Fruit fly (Drosophila melanogaster): ENCODE results near the gene Nle.
A peak's percentile ranks its signal among the peaks of the same experiment; 100 is the strongest.

Nle gene

DNA sequence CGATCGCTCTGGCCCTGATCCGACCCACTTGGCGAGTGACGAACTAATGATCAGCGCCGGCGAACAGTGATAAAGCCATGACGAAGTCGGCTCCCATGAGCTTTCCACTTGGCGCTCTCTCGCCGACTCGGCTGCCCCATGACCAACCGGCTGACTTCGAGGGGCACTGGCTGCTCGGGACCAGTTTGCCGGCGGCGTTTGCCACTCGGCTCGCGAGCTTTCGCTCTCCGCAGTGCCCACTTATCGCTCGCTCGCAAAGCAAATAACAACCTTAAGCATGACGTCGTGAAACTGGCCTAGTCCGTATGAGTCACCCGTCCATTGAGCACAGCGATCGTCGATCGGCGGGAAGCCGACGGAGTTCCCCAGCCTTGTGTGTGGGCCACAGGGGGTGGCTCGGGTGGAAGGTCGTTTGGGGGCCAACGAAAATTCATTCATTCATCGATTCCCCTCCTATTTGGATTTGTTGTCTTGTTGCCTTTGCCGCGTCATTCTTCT is 15.4 kb downstream of the Nle start, which contains the start of gene Ets21C (continued):
- TF ChIP-seq CG6792 (GFP tag; optimal IDR thresholded peaks at IDR 0.05): no peak
- TF ChIP-seq CG10669 (GFP tag; optimal IDR thresholded peaks at IDR 0.05): no peak
- TF ChIP-seq Met (GFP tag; optimal IDR thresholded peaks at IDR 0.05): no peak
- TF ChIP-seq pdm3 (GFP tag; optimal IDR thresholded peaks at IDR 0.05): no peak
- TF ChIP-seq Sox102F (GFP tag; optimal IDR thresholded peaks at IDR 0.05): no peak
- TF ChIP-seq CG6854 (GFP tag; optimal IDR thresholded peaks at IDR 0.05): peak; percentile 92
- TF ChIP-seq spab (GFP tag; optimal IDR thresholded peaks at IDR 0.05): no peak
- TF ChIP-seq achi (GFP tag; optimal IDR thresholded peaks at IDR 0.05): peak; percentile 23

DNA sequence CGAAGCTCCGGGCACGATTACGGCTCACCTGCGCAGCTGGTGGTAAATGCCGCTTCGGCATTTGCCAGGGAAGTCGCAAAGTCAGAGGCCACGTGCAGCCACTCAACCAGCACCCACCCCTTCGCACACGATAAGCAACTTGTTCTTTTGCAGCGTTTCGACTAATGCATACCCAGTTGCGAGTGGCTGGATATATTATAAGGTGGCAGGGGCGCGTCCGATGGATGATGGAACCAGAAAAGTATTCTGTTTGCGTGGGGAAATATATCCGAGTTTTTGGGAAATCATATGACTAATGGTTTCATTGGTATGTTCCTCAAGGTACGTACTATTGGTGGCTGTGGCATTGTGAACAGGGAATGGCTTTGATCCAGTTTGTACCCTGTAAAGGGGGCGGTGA is 18.3 kb downstream of the Nle start:
- TF ChIP-seq Blimp-1 (GFP tag; optimal IDR thresholded peaks at IDR 0.05): no peak
- TF ChIP-seq Eip93F (GFP tag; optimal IDR thresholded peaks at IDR 0.05): no peak
- no peak for TF ChIP-seq CG3032 (tag; optimal IDR thresholded peaks at IDR 0.05)
- peak; percentile 33 for TF ChIP-seq svp (GFP tag)

DNA sequence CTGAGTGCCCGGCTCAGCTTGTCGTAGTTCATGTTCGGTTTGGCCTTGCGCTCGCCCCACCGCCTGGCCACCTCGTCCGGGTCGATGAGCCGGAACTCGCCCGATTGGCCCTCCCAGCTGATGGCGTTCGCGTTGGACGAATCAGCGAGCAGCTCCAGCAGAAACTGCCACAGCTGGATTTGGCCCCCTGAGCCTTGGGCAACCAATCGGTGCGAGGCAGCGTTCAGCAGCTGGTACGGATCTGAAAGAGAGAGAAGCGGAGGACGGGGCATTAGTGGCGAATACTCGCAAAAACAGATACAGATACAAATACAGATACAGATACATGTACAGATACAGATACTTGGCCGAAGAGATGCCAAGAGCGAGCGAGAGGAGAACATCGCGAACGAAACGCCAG is 19.9 kb downstream of the Nle start:
- TF ChIP-seq esn (GFP tag; optimal IDR thresholded peaks at IDR 0.05) (no peak), CG32006 (GFP tag; optimal IDR thresholded peaks at IDR 0.05) (no peak), CG9139 (GFP tag; optimal IDR thresholded peaks at IDR 0.05) (no peak)

DNA sequence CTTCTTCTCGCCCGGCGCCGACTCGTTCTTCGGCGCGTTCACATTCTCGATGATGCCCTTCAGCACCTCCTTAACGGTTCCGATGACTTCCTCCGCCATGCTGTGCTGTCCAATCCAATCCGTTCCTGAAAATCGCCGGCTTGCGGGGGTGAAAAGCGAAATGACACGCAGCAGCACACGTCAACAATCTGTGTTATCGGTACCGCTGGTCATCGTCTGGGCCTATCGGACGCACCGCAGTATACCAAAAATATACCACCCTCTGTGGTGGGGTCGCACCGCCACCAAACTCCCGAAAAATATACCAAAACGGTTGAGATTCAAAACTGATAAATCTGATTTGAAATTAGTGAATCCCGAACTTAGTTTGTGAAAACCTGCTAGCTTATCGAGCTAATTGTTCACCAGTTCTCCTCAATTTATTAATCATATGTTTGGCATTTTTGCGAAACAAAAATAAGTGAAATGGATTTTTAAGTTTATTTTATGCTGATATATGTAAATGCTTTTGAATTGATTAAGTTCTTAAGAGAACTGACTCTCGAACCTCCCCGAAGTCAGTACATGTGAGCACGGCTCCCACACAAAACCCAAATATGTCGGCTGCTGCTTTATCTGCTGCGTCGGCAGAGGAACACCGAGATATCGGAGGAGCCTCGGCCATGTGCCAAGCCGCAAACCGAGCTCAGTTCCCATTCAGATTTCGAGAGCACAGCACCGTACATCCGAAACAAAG is 23.3 kb downstream of the Nle start, which contains the start of the genes Spp and nAChRbeta3:
Gene Spp, minus strand, starts transcription at position 210 of the 736 bp plus-strand sequence.
Gene nAChRbeta3, plus strand, starts transcription at position 686 of the 736 bp plus-strand sequence.
- TF ChIP-seq achi (GFP tag; optimal IDR thresholded peaks at IDR 0.05) (peak; percentile 14), svp (GFP tag) (peak; percentile 62), CG31627 (GFP tag; optimal IDR thresholded peaks at IDR 0.05) (no peak), Eip78C (GFP tag) (peak; percentile 1)

- TF ChIP-seq CG6276 (GFP tag; optimal IDR thresholded peaks at IDR 0.05) (no peak), cyc (GFP tag; optimal IDR thresholded peaks at IDR 0.05) (no peak), CG8632 (GFP tag; optimal IDR thresholded peaks at IDR 0.05) (no peak), eg (GFP tag; IDR thresholded peaks at IDR 0.05) (no peak)
Observed at dm6 chr2L:543799-544198, 24.1 kb downstream of the Nle start.

DNA sequence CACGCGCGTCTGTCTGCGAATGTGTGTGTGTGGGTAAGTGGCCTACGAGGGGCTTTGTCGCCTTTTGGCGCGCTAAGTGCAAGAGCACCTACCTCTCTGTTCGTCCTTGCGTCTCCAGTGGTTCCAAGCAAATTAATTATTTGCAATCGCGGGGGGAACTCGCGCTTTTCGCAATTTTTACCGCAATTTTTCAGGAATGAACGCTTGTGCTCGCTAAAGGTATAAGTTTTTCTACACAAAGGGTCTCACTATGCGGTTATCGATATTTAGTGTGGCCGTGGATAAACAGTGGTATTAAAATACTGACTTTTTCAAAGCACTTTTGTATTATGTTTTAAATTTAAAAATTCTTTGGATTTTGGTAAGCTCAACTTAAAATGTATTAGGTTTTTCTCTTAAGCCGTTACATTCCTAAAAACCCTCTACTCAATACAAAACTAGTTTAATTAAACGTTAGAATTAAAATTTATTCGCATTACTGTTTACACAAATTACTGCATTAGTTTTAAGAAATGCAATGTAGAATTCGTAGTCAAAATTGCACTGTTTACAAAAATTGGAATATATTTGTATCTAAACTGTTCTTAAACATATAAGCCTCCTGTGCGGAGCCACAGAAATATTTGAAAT is 25.5 kb downstream of the Nle start, which contains the start of gene lwr:
Gene lwr, minus strand, starts transcription at position 243 of the 630 bp plus-strand sequence.
- TF ChIP-seq Hr4 (GFP tag; optimal IDR thresholded peaks at IDR 0.05) (no peak), CG3032 (tag; optimal IDR thresholded peaks at IDR 0.05) (peak; percentile 1), Sox14 (GFP tag; optimal IDR thresholded peaks at IDR 0.05) (peak; percentile 34), dac (GFP tag; optimal IDR thresholded peaks at IDR 0.05) (no peak), Eip78C (GFP tag) (peak; percentile 63)

DNA sequence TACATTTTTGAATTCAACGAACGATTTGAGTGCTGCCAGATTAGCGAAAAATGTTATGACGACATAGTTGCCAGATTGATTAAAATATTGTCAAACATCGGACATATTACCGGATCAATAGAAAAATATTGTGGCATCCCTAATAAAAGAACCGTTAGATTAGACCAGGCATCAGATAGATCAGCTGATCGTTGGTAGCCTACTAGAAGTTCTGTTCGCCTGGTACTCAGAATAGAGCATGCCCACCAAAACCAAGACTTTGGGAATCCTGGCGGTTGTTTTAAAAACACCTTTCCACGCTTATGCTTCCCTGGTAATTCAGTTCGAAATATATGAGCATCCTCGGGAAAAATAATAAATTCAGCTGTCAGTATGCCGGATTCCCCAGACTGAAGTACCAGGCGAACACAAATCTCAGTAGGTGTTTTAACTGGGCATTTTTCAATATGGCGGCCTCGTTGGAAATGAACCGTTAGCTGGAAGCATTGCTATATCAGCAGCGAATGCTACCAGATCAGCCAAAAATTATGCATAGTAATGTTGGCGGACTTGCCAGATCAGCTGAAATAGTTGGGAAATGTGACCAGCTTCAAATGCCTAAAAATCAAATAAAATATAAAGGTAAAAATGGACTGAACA is 27.2 kb downstream of the Nle start:
- TF ChIP-seq Eip93F (GFP tag; optimal IDR thresholded peaks at IDR 0.05) (no peak), CG1621 (tag; optimal IDR thresholded peaks at IDR 0.05) (peak; percentile 41), vri (GFP tag; optimal IDR thresholded peaks at IDR 0.05) (no peak), Sox102F (GFP tag; optimal IDR thresholded peaks at IDR 0.05) (no peak), ss (GFP tag; optimal IDR thresholded peaks at IDR 0.05) (peak in 1 of 2 experiments; percentile 6), CG6808 (GFP tag; optimal IDR thresholded peaks at IDR 0.05) (peak; percentile 9), CG31627 (GFP tag; optimal IDR thresholded peaks at IDR 0.05) (peak; percentile 36), Sox14 (GFP tag; optimal IDR thresholded peaks at IDR 0.05) (peak; percentile 19), svp (GFP tag) (peak; percentile 33), Eip78C (GFP tag) (peak; percentile 74), CG15336 (GFP tag; IDR thresholded peaks at IDR 0.05) (peak; percentile 9; the same call in 1 of the 2 replicates), Smox (GFP tag; optimal IDR thresholded peaks at IDR 0.05) (peak; percentile 16), Ets21C (GFP tag; optimal IDR thresholded peaks at IDR 0.05) (no peak), esn (GFP tag; optimal IDR thresholded peaks at IDR 0.05) (no peak), eg (GFP tag; IDR thresholded peaks at IDR 0.05) (no peak)

Measured in whole organism, prepupa.